Worm (Caenorhabditis elegans) whole organism, late embryonic: ENCODE data around the gene spp-14.

Experiments used
- ama-1 ChIP-seq: fragments of 150-350 bp; optimal IDR thresholded peaks from 2 replicates; lab custom pipeline; 2014
- pha-4 ChIP-seq: fragments of 150-350 bp; optimal IDR thresholded peaks from 2 replicates; lab custom pipeline; 2018; ENCODE audit warnings: missing biosample characterization, missing genetic modification reagents, missing genetic modification characterization
- pqm-1 ChIP-seq: sonication (generic microtip); optimal IDR thresholded peaks from 2 replicates; lab custom pipeline; 2016; ENCODE audit warnings: missing genetic modification characterization, missing compliant biosample characterization
- unc-55 ChIP-seq: sonication (generic microtip); optimal IDR thresholded peaks from 2 replicates; lab custom pipeline; 2017; ENCODE audit warnings: missing biosample characterization, missing genetic modification reagents, missing genetic modification characterization

DNA sequence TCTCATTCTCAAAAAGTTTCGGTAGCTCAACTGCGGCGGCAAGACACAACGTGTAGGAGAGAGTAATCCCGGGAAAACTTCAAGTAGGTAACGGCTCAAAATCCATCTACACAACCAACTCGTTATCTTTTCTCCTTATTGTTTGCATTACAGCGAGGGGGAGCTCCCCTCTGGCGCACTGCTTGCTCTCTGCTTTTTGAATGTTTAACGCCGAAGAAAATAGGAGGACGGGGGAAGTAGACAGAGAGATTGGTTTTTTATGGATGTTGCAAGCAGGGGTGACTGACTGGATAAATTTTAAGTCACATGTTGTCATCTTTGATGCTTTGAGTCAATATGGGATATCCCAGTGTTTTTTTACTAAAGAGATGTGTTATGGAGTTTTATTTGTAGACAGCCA is 36.2 kb upstream of the spp-14 start:
- TF ChIP-seq pqm-1 (tag; lab: Kevin White, UChicago) = no peak
- no peak for TF ChIP-seq ama-1 (lab: Kevin White, UChicago)
- TF ChIP-seq unc-55 (GFP tag; lab: Kevin White, UChicago) = no peak
- TF ChIP-seq pha-4 (tag; lab: Kevin White, UChicago) = no peak
